Worm (Caenorhabditis elegans) whole organism, L3 larva: ENCODE results near the gene ilcr-1.

Source experiments
- R02D3.7 ChIP-seq: fragments of 150-350 bp; optimal IDR thresholded peaks from 2 replicates; lab custom pipeline; 2014; ENCODE audit warnings: missing biosample characterization, missing genetic modification characterization
- ama-1 ChIP-seq: fragments of 150-350 bp; optimal IDR thresholded peaks from 2 replicates; lab custom pipeline; 2018
- egl-27 ChIP-seq: sonication (generic microtip); optimal IDR thresholded peaks from 4 replicates; lab custom pipeline; 2017; ENCODE audit warnings: missing biosample characterization, missing genetic modification reagents, missing genetic modification characterization
- mdl-1 ChIP-seq: fragments of 150-350 bp; optimal IDR thresholded peaks from 2 replicates; lab custom pipeline; 2014; ENCODE audit warnings: missing biosample characterization, missing genetic modification characterization
- mml-1 ChIP-seq: fragments of 150-350 bp; sonication (generic microtip); optimal IDR thresholded peaks from 3 replicates; lab custom pipeline; 2014; ENCODE audit warnings: missing biosample characterization, missing genetic modification characterization
- nhr-237 ChIP-seq: fragments of 150-350 bp; optimal IDR thresholded peaks from 2 replicates; lab custom pipeline; 2014; ENCODE audit warnings: missing biosample characterization, missing genetic modification characterization
- nhr-28 ChIP-seq: fragments of 150-350 bp; optimal IDR thresholded peaks from 2 replicates; lab custom pipeline; 2014; ENCODE audit warnings: missing biosample characterization, missing genetic modification characterization
- zag-1 ChIP-seq: fragments of 150-350 bp; optimal IDR thresholded peaks from 2 replicates; lab custom pipeline; 2014; ENCODE audit warnings: missing biosample characterization, missing genetic modification characterization

DNA sequence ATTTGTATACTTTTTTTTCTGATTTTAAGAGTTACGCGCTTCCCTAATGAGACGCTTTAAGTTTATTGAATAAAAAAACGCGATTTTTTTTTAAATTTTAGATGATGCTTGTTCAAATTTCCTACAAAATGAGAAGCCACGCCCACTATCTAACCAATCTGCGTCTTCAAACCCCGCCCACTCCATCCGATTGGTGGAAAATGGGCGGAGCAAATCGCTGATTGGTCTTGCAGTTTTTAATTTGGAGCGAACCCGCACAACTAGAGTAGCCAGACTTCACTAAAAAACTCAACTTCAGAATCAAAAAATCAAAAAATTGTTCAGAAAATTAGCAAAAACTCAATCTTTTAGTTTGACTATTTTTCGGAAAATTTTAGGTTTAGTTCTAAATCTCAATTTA, 26.8 kb upstream of the ilcr-1 start:
- TF ChIP-seq nhr-28 (no peak), R02D3.7 (no peak), zag-1 (tag; lab: Kevin White, UChicago) (no peak), mml-1 (no peak), egl-27 (tag; lab: Kevin White, UChicago) (no peak), mdl-1 (no peak), ama-1 (lab: Kevin White, UChicago) (no peak), nhr-237 (tag; lab: Kevin White, UChicago) (no peak)
